Worm (Caenorhabditis elegans): Measurements from ENCODE around the gene lgc-15.

- no peak for TF ChIP-seq W03F9.2 (tag; optimal IDR thresholded peaks at IDR 0.05)
- TF ChIP-seq him-1 (tag; optimal IDR thresholded peaks at IDR 0.05) = no peak
These were observed 5.5 kb upstream of the lgc-15 start, which contains the start of the genes W03G11.2 and lgc-13 for ce11 chrX:12108517-12109216.
